Fruit fly (Drosophila melanogaster): ENCODE results near the gene Gr93d.

DNA sequence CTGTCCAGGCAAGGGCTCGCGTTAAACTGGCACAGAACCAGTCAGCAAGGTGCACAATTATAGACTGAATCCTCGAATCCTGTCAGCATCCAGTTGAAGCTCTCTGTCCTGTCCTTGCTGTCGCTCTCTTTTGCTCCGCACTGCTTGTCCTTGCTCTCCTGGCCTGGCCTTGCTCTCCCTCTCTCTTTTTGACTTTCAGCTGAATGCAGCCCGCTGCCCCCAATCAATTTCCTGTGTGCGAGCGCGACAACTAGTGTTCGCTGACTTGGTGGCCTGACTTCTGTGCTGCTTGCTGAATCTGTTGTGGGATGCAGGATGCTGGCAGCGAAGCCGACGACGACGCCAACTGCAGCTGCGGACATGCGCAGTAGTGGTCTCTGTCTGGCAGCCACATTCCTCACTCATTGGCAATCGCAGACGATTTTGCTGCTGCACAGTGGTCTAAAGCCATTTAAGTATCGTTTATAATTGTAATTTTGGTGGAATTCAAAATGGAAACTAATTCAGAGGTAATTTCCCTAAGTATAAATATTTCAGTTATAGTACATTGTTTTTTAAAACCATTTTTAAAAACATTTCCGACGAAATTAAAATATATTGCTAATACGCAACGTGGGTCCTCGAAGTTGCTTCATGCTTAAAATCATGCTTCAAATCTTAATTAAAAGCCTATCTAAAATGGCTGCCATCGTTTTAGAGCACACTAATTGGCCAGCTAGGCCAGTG lies 37.7 kb downstream of the Gr93d start:
- no peak for TF ChIP-seq CG8478 (optimal IDR thresholded peaks at IDR 0.05)
- TF ChIP-seq CTCF (optimal IDR thresholded peaks at IDR 0.05): no peak
